Worm (Caenorhabditis elegans): ENCODE measurements around the gene sre-33.

Gene sre-33

ce11 chrII:12482622-12483021 lies 29.5 kb downstream of the sre-33 start, which contains the start of gene fbxb-102:
Gene fbxb-102, plus strand, starts transcription at chrII:12482922.
- TF ChIP-seq fos-1 (tag; optimal IDR thresholded peaks at IDR 0.05) (no peak), ama-1 (optimal IDR thresholded peaks at IDR 0.05) (no peak), nhr-28 (tag; optimal IDR thresholded peaks at IDR 0.05) (no peak), eor-1 (tag; optimal IDR thresholded peaks at IDR 0.05) (no peak), nfya-1 (tag; optimal IDR thresholded peaks at IDR 0.05; ENCODE audit: insufficient read depth) (no peak), elt-3 (tag; optimal IDR thresholded peaks at IDR 0.05) (no peak), nhr-25 (tag; optimal IDR thresholded peaks at IDR 0.05) (no peak), snpc-4 (tag; optimal IDR thresholded peaks at IDR 0.05) (no peak), fkh-2 (tag; optimal IDR thresholded peaks at IDR 0.05) (no peak), unc-39 (tag; optimal IDR thresholded peaks at IDR 0.05) (no peak), pha-4 (tag; optimal IDR thresholded peaks at IDR 0.05) (no peak), nhr-77 (tag; optimal IDR thresholded peaks at IDR 0.05) (no peak), nhr-11 (tag; optimal IDR thresholded peaks at IDR 0.05) (no peak), ztf-11 (tag; optimal IDR thresholded peaks at IDR 0.05) (no peak), pqm-1 (tag; optimal IDR thresholded peaks at IDR 0.05) (no peak), egl-27 (tag; optimal IDR thresholded peaks at IDR 0.05) (no peak)

ce11 chrII:12485060-12485459 lies 32.0 kb downstream of the sre-33 start, which contains the start of gene F15A4.10:
Gene F15A4.10, minus strand, starts transcription at chrII:12485160.
- TF ChIP-seq R02D3.7 (tag; optimal IDR thresholded peaks at IDR 0.05) (no peak), ztf-11 (tag; optimal IDR thresholded peaks at IDR 0.05) (no peak)

- TF ChIP-seq nhr-77 (tag; optimal IDR thresholded peaks at IDR 0.05) (no peak), lin-15B (tag; optimal IDR thresholded peaks at IDR 0.05) (no peak), fkh-2 (tag; optimal IDR thresholded peaks at IDR 0.05) (no peak), nhr-25 (tag; optimal IDR thresholded peaks at IDR 0.05) (no peak), ceh-9 (tag; optimal IDR thresholded peaks at IDR 0.05) (no peak), nhr-43 (tag; optimal IDR thresholded peaks at IDR 0.05; ENCODE audit: poor library complexity, severe bottlenecking) (no peak), ztf-4 (tag; optimal IDR thresholded peaks at IDR 0.05) (no peak), pha-4 (tag; optimal IDR thresholded peaks at IDR 0.05) (no peak), snpc-4 (tag; optimal IDR thresholded peaks at IDR 0.05) (no peak), unc-62 (GFP tag; optimal IDR thresholded peaks at IDR 0.05) (no peak), lsy-12 (tag; optimal IDR thresholded peaks at IDR 0.05) (no peak), fos-1 (tag; optimal IDR thresholded peaks at IDR 0.05) (no peak), elt-1 (tag; optimal IDR thresholded peaks at IDR 0.05) (no peak), nhr-28 (tag; optimal IDR thresholded peaks at IDR 0.05) (no peak), aly-2 (tag; optimal IDR thresholded peaks at IDR 0.05) (no peak), fkh-10 (GFP tag; optimal IDR thresholded peaks at IDR 0.05) (no peak)
Observed at ce11 chrII:12488810-12489209, 35.7 kb downstream of the sre-33 start.

ce11 chrII:12489903-12490302 lies 36.8 kb downstream of the sre-33 start, which contains the start of gene T21B4.15:
Gene T21B4.15, plus strand, starts transcription at chrII:12490203.
- no peak for TF ChIP-seq nhr-67 (tag; optimal IDR thresholded peaks at IDR 0.05)
- TF ChIP-seq ceh-28 (tag; optimal IDR thresholded peaks at IDR 0.05): no peak
- TF ChIP-seq nhr-237 (tag; optimal IDR thresholded peaks at IDR 0.05): no peak
- TF ChIP-seq nhr-76 (tag; optimal IDR thresholded peaks at IDR 0.05): no peak
- no peak for TF ChIP-seq fkh-10 (GFP tag; optimal IDR thresholded peaks at IDR 0.05)
- TF ChIP-seq R02D3.7 (tag; optimal IDR thresholded peaks at IDR 0.05): no peak
- no peak for TF ChIP-seq nfya-1 (tag; optimal IDR thresholded peaks at IDR 0.05; ENCODE audit: insufficient read depth)
- TF ChIP-seq pqm-1 (tag; optimal IDR thresholded peaks at IDR 0.05): no peak

- TF ChIP-seq lin-15B (tag; optimal IDR thresholded peaks at IDR 0.05) (no peak), nhr-67 (tag; optimal IDR thresholded peaks at IDR 0.05) (no peak), egl-5 (tag; optimal IDR thresholded peaks at IDR 0.05) (no peak), unc-62 (GFP tag; optimal IDR thresholded peaks at IDR 0.05) (no peak), ceh-28 (tag; optimal IDR thresholded peaks at IDR 0.05) (no peak), fkh-2 (tag; optimal IDR thresholded peaks at IDR 0.05) (no peak), pha-4 (tag; optimal IDR thresholded peaks at IDR 0.05) (no peak), elt-1 (tag; optimal IDR thresholded peaks at IDR 0.05) (no peak), R02D3.7 (tag; optimal IDR thresholded peaks at IDR 0.05) (no peak), nhr-25 (tag; optimal IDR thresholded peaks at IDR 0.05) (no peak), fos-1 (tag; optimal IDR thresholded peaks at IDR 0.05) (no peak), ceh-16 (tag; optimal IDR thresholded peaks at IDR 0.05) (no peak), egl-27 (tag; optimal IDR thresholded peaks at IDR 0.05) (no peak)
Observed at ce11 chrII:12491936-12492335, 38.8 kb downstream of the sre-33 start, which contains the start of gene srz-6. Gene srz-6, plus strand, starts transcription at chrII:12492236.
